Fruit fly (Drosophila melanogaster): ENCODE results near the gene B4.

The B4 gene

dm6 chr2L:13512182-13513032 lies 36.7 kb downstream of the B4 start (continued):
- TF ChIP-seq HLH54F (GFP tag; optimal IDR thresholded peaks at IDR 0.05) = peak; percentile 10
- no peak for TF ChIP-seq tna (GFP tag; IDR thresholded peaks at IDR 0.05; ENCODE audit: partially characterized antibody)
- no peak for TF ChIP-seq CG11093 (GFP tag; IDR thresholded peaks at IDR 0.05)
- no peak for TF ChIP-seq trem (tag; optimal IDR thresholded peaks at IDR 0.05)
- peak; percentile 75 for TF ChIP-seq sens (GFP tag)
- no peak for TF ChIP-seq danr (GFP tag; IDR thresholded peaks at IDR 0.05)
- TF ChIP-seq esg (GFP tag; conservative IDR thresholded peaks at IDR 0.05) = peak; percentile 23; the same call in 1 of the 2 replicates
- TF ChIP-seq MTF-1 (GFP tag; optimal IDR thresholded peaks at IDR 0.05; ENCODE audit: borderline replicate concordance) = peak; percentile 3
- no peak for TF ChIP-seq CG8944 (GFP tag; optimal IDR thresholded peaks at IDR 0.05)
- TF ChIP-seq lilli (GFP tag; optimal IDR thresholded peaks at IDR 0.05) = peak; percentile 33
- peak; percentile 39 for TF ChIP-seq fd3F (GFP tag; optimal IDR thresholded peaks at IDR 0.05)
- peak in 1 of 2 experiments; percentile 66 for TF ChIP-seq Hr51 (GFP tag; optimal IDR thresholded peaks at IDR 0.05)
- TF ChIP-seq CG4730 (GFP tag; IDR thresholded peaks at IDR 0.05) = peak; percentile 37
- TF ChIP-seq CG2199 (GFP tag; IDR thresholded peaks at IDR 0.05) = peak; percentile 73; the same call in 1 of the 3 replicates
- TF ChIP-seq tio (GFP tag; optimal IDR thresholded peaks at IDR 0.05) = peak; percentile 30
- no peak for TF ChIP-seq toy (GFP tag; IDR thresholded peaks at IDR 0.05)
- TF ChIP-seq Ada2b (GFP tag; IDR thresholded peaks at IDR 0.05) = peak; percentile 44
- no peak for TF ChIP-seq Six4 (GFP tag; optimal IDR thresholded peaks at IDR 0.05)
- TF ChIP-seq eve (GFP tag; optimal IDR thresholded peaks at IDR 0.05) = peak in 1 of 2 experiments; percentile 58
- TF ChIP-seq HLHmδ (GFP tag; optimal IDR thresholded peaks at IDR 0.05) = peak; percentile 27
- TF ChIP-seq CG4424 (GFP tag; optimal IDR thresholded peaks at IDR 0.05) = no peak
- TF ChIP-seq lmd (GFP tag; IDR thresholded peaks at IDR 0.05) = peak; percentile 51; the same call in 1 of the 2 replicates
- no peak for TF ChIP-seq Fer2 (tag; optimal IDR thresholded peaks at IDR 0.05)
- peak; percentile 65 for TF ChIP-seq CG11504 (tag; optimal IDR thresholded peaks at IDR 0.05)
- TF ChIP-seq CG7987 (GFP tag; optimal IDR thresholded peaks at IDR 0.05) = no peak
- TF ChIP-seq Oli (tag; optimal IDR thresholded peaks at IDR 0.05) = peak; percentile 57
- TF ChIP-seq da (GFP tag; optimal IDR thresholded peaks at IDR 0.05) = peak; percentile 40
- no peak for TF ChIP-seq CG10462 (GFP tag; optimal IDR thresholded peaks at IDR 0.05)
- peak; percentile 64 for TF ChIP-seq Rfx (GFP tag; IDR thresholded peaks at IDR 0.05)
- TF ChIP-seq tx (GFP tag; optimal IDR thresholded peaks at IDR 0.05) = no peak
- no peak for TF ChIP-seq crp (GFP tag; optimal IDR thresholded peaks at IDR 0.05)
- no peak for TF ChIP-seq kah (GFP tag; optimal IDR thresholded peaks at IDR 0.05)
- TF ChIP-seq org-1 (GFP tag; optimal IDR thresholded peaks at IDR 0.05) = peak; percentile 24
- peak; percentile 30 for TF ChIP-seq btn (GFP tag; optimal IDR thresholded peaks at IDR 0.05)
- TF ChIP-seq pb (GFP tag; optimal IDR thresholded peaks at IDR 0.05) = no peak
- TF ChIP-seq CG13123 (GFP tag; optimal IDR thresholded peaks at IDR 0.05) = no peak
- TF ChIP-seq B-H2 (GFP tag; optimal IDR thresholded peaks at IDR 0.05) = no peak
- TF ChIP-seq CG43689 (GFP tag; IDR thresholded peaks at IDR 0.05) = no peak
- no peak for TF ChIP-seq Hey (tag; optimal IDR thresholded peaks at IDR 0.05)
- TF ChIP-seq knrl (GFP tag; IDR thresholded peaks at IDR 0.05; ENCODE audit: partially characterized antibody) = no peak
- TF ChIP-seq CG12769 (tag; optimal IDR thresholded peaks at IDR 0.05) = peak; percentile 60
- TF ChIP-seq bowl (GFP tag; IDR thresholded peaks at IDR 0.05) = peak; percentile 70; the same call in 1 of the 2 replicates
- no peak for TF ChIP-seq unc-4 (GFP tag; IDR thresholded peaks at IDR 0.05; ENCODE audit: partially characterized antibody)
- 0 out of 2 replicates have a peak, but pooled peaks have one; percentile 19 for TF ChIP-seq CG42726 (GFP tag; IDR thresholded peaks at IDR 0.05; ENCODE audit: partially characterized antibody)
- TF ChIP-seq Sox100B (GFP tag; optimal IDR thresholded peaks at IDR 0.05) = peak; percentile 17
- no peak for TF ChIP-seq hb (GFP tag; IDR thresholded peaks at IDR 0.05; ENCODE audit: partially characterized antibody)
- TF ChIP-seq CG15011 (GFP tag; optimal IDR thresholded peaks at IDR 0.05) = no peak
- peak; percentile 22; the same call in 1 of the 2 replicates for TF ChIP-seq CG6272 (GFP tag; IDR thresholded peaks at IDR 0.05)

Data from whole organism, embryonic.